Fruit fly (Drosophila melanogaster) whole organism, embryonic: ENCODE results near the gene mAcon1.

Experiments used
- Asciz ChIP-seq: fragments of 200-800 bp; sonication (Bioruptor generic); optimal IDR thresholded peaks from 2 replicates; lab custom pipeline; 2017; ENCODE audit warnings: missing biosample characterization, mild to moderate bottlenecking, missing genetic modification characterization, missing genetic modification reagents
- B-H2 ChIP-seq: fragments of 200-800 bp; sonication (Bioruptor generic); optimal IDR thresholded peaks from 2 replicates; lab custom pipeline; 2018; ENCODE audit warnings: missing biosample characterization, mild to moderate bottlenecking, missing genetic modification characterization
- Bgb ChIP-seq: fragments of 200-800 bp; sonication (Bioruptor generic); IDR thresholded peaks from 2 replicates; pipeline ENCODE4 v1.3.6; 2022; ENCODE audit warnings: missing biosample characterization, missing genetic modification characterization; ENCODE audit not compliant: partially characterized antibody
- CG10462 ChIP-seq: fragments of 200-800 bp; sonication (Bioruptor generic); optimal IDR thresholded peaks from 2 replicates; lab custom pipeline; 2016; ENCODE audit warnings: missing biosample characterization, missing genetic modification characterization
- CG11456 ChIP-seq: fragments of 200-800 bp; sonication (Bioruptor generic); IDR thresholded peaks from 3 replicates; pipeline ENCODE4 v1.3.6; 2022; ENCODE audit warnings: missing biosample characterization, missing genetic modification characterization
- CG11723 ChIP-seq: fragments of 200-800 bp; sonication (Bioruptor generic); optimal IDR thresholded peaks from 2 replicates; lab custom pipeline; 2017; ENCODE audit warnings: missing biosample characterization, mild to moderate bottlenecking, missing genetic modification characterization
- CG13424 ChIP-seq: fragments of 200-800 bp; sonication (Bioruptor generic); optimal IDR thresholded peaks from 2 replicates; lab custom pipeline; 2019; ENCODE audit warnings: missing biosample characterization, mild to moderate bottlenecking, missing genetic modification characterization, moderate library complexity
- CG15514 ChIP-seq: fragments of 200-800 bp; sonication (Bioruptor generic); optimal IDR thresholded peaks from 3 replicates; lab custom pipeline; 2017; ENCODE audit warnings: missing biosample characterization, missing genetic modification characterization, mild to moderate bottlenecking, moderate library complexity, missing genetic modification reagents
- CG2120 ChIP-seq: fragments of 200-800 bp; sonication (Bioruptor generic); optimal IDR thresholded peaks from 3 replicates; lab custom pipeline; 2016; ENCODE audit warnings: missing biosample characterization, missing genetic modification characterization
- CG2678 ChIP-seq: fragments of 200-800 bp; sonication (Bioruptor generic); optimal IDR thresholded peaks from 3 replicates; lab custom pipeline; 2019; ENCODE audit warnings: missing biosample characterization, mild to moderate bottlenecking, missing genetic modification characterization, moderate library complexity
- CG33557 ChIP-seq: fragments of 200-800 bp; sonication (Bioruptor generic); optimal IDR thresholded peaks from 2 replicates; lab custom pipeline; 2019; ENCODE audit warnings: missing biosample characterization, mild to moderate bottlenecking, missing genetic modification characterization, moderate library complexity
- CG3407 ChIP-seq: fragments of 200-800 bp; sonication (Bioruptor generic); optimal IDR thresholded peaks from 2 replicates; lab custom pipeline; 2018; ENCODE audit warnings: missing biosample characterization, mild to moderate bottlenecking, missing genetic modification characterization
- CG34422 ChIP-seq: fragments of 200-800 bp; sonication (Bioruptor generic); IDR thresholded peaks from 3 replicates; pipeline ENCODE4 v1.3.6; 2022; ENCODE audit warnings: missing biosample characterization, missing genetic modification characterization
- CG3995 ChIP-seq: fragments of 200-800 bp; sonication (Bioruptor generic); optimal IDR thresholded peaks from 3 replicates; lab custom pipeline; 2016; ENCODE audit warnings: missing biosample characterization, missing genetic modification characterization
- CG43689 ChIP-seq: fragments of 200-800 bp; sonication (Bioruptor generic); IDR thresholded peaks from 2 replicates; pipeline ENCODE4 v1.3.6; 2022; ENCODE audit warnings: missing biosample characterization, missing genetic modification characterization
- CG4617 ChIP-seq: fragments of 200-800 bp; sonication (Bioruptor generic); optimal IDR thresholded peaks from 3 replicates; lab custom pipeline; 2016; ENCODE audit warnings: missing biosample characterization, missing genetic modification characterization, borderline replicate concordance
- CG7271 ChIP-seq: fragments of 200-800 bp; sonication (Bioruptor generic); optimal IDR thresholded peaks from 2 replicates; lab custom pipeline; 2018; ENCODE audit warnings: missing biosample characterization, mild to moderate bottlenecking, missing genetic modification characterization, moderate library complexity
- CG7963 ChIP-seq: fragments of 200-800 bp; sonication (Bioruptor generic); IDR thresholded peaks from 3 replicates; pipeline ENCODE4 v1.3.6; 2022; ENCODE audit warnings: missing biosample characterization, missing genetic modification characterization; ENCODE audit not compliant: partially characterized antibody
- CG8281 ChIP-seq: fragments of 200-800 bp; sonication (Bioruptor generic); optimal IDR thresholded peaks from 2 replicates; lab custom pipeline; 2018; ENCODE audit warnings: missing biosample characterization, mild to moderate bottlenecking, missing genetic modification characterization, moderate library complexity
- CG8924 ChIP-seq: fragments of 200-800 bp; optimal IDR thresholded peaks from 3 replicates; lab custom pipeline; 2019; ENCODE audit warnings: missing biosample characterization, mild to moderate bottlenecking, missing genetic modification characterization, moderate library complexity
- Camta ChIP-seq: fragments of 200-800 bp; sonication (Bioruptor generic); optimal IDR thresholded peaks from 2 replicates; lab custom pipeline; 2016; ENCODE audit warnings: missing biosample characterization, missing genetic modification characterization
- CoRest ChIP-seq: fragments of 200-800 bp; sonication (Bioruptor generic); optimal IDR thresholded peaks from 3 replicates; lab custom pipeline; 2018; ENCODE audit warnings: missing biosample characterization, mild to moderate bottlenecking, missing genetic modification characterization, moderate library complexity
- GATAe ChIP-seq: fragments of 200-800 bp; sonication (Bioruptor generic); conservative IDR thresholded peaks from 2 replicates; pipeline ENCODE4 v1.3.6; 2022; ENCODE audit warnings: missing biosample characterization, missing genetic modification characterization
- Myb ChIP-seq: fragments of 200-800 bp; sonication (Bioruptor generic); optimal IDR thresholded peaks from 2 replicates; lab custom pipeline; 2016; ENCODE audit warnings: missing biosample characterization, missing genetic modification characterization
- Vsx1 ChIP-seq: fragments of 200-800 bp; sonication (Bioruptor generic); optimal IDR thresholded peaks from 2 replicates; lab custom pipeline; 2017; ENCODE audit warnings: missing biosample characterization, mild to moderate bottlenecking, missing genetic modification characterization, missing genetic modification reagents
- al ChIP-seq: fragments of 200-800 bp; sonication (Bioruptor generic); IDR thresholded peaks from 2 replicates; pipeline ENCODE4 v1.3.6; 2022; ENCODE audit warnings: missing biosample characterization, missing genetic modification characterization
- aop ChIP-seq: fragments of 200-800 bp; sonication (Bioruptor generic); IDR thresholded peaks from 2 replicates; pipeline ENCODE4 v1.3.6; 2022; ENCODE audit warnings: missing biosample characterization, missing genetic modification characterization
- bsh ChIP-seq, 2 experiments: fragments of 200-800 bp; sonication (Bioruptor generic); optimal IDR thresholded peaks; 2 replicates each; lab custom pipeline; 2017 to 2018; ENCODE audit warnings: mild to moderate bottlenecking in 2 of 2, missing biosample characterization in 2 of 2, missing genetic modification characterization in 2 of 2, moderate library complexity in 1 of 2
- cg ChIP-seq: fragments of 200-800 bp; sonication (Bioruptor generic); optimal IDR thresholded peaks from 3 replicates; lab custom pipeline; 2019; ENCODE audit warnings: missing biosample characterization, mild to moderate bottlenecking, missing genetic modification characterization, moderate library complexity
- chif ChIP-seq, 2 experiments: fragments of 200-800 bp; sonication (Bioruptor generic); optimal IDR thresholded peaks; 3 replicates each; lab custom pipeline; 2016; ENCODE audit warnings: missing biosample characterization in 2 of 2, missing genetic modification characterization in 2 of 2
- danr ChIP-seq: fragments of 200-800 bp; sonication (Bioruptor generic); IDR thresholded peaks from 2 replicates; pipeline ENCODE4 v1.3.6; 2022; ENCODE audit warnings: missing biosample characterization, missing genetic modification characterization
- ems ChIP-seq: fragments of 200-800 bp; sonication (Bioruptor generic); optimal IDR thresholded peaks from 3 replicates; lab custom pipeline; 2016; ENCODE audit warnings: missing biosample characterization, missing genetic modification characterization
- ftz-f1 ChIP-seq: fragments of 200-800 bp; sonication (Bioruptor generic); optimal IDR thresholded peaks from 2 replicates; lab custom pipeline; 2016; ENCODE audit warnings: missing biosample characterization, missing genetic modification characterization
- gem ChIP-seq: fragments of 200-800 bp; sonication (Bioruptor generic); optimal IDR thresholded peaks from 2 replicates; lab custom pipeline; 2019; ENCODE audit warnings: missing biosample characterization, mild to moderate bottlenecking, missing genetic modification characterization, moderate library complexity
- jing ChIP-seq: fragments of 200-800 bp; sonication (Bioruptor generic); optimal IDR thresholded peaks from 2 replicates; lab custom pipeline; 2018; ENCODE audit warnings: missing biosample characterization, mild to moderate bottlenecking, missing genetic modification characterization
- kay ChIP-seq: fragments of 200-800 bp; sonication (Bioruptor generic); optimal IDR thresholded peaks from 2 replicates; lab custom pipeline; 2016; ENCODE audit warnings: missing biosample characterization, missing genetic modification characterization
- mirr ChIP-seq: fragments of 200-800 bp; sonication (Bioruptor generic); optimal IDR thresholded peaks from 3 replicates; lab custom pipeline; 2018; ENCODE audit warnings: missing biosample characterization, mild to moderate bottlenecking, missing genetic modification characterization
- prd ChIP-seq, 3 experiments: fragments of >200 bp in 2 of 3; fragments of 200-800 bp in 1 of 3; sonication (Bioruptor generic) in 1 of 3; optimal IDR thresholded peaks in 2 of 3; IDR thresholded peaks in 1 of 3; 2 replicates in 2 of 3; 3 replicates in 1 of 3; pipeline versions ENCODE4 v1.3.6 to Lab custom; 2017 to 2022; ENCODE audit warnings: missing biosample characterization in 1 of 3, missing genetic modification characterization in 1 of 3
- pzg ChIP-seq: fragments of 200-800 bp; sonication (Bioruptor generic); optimal IDR thresholded peaks from 3 replicates; lab custom pipeline; 2018; ENCODE audit warnings: missing biosample characterization, mild to moderate bottlenecking, missing genetic modification characterization, moderate library complexity
- row ChIP-seq: fragments of 200-800 bp; sonication (Bioruptor generic); IDR thresholded peaks from 3 replicates; pipeline ENCODE4 v1.3.6; 2022; ENCODE audit warnings: missing biosample characterization, missing genetic modification characterization
- run ChIP-seq: fragments of 200-800 bp; sonication (Bioruptor generic); optimal IDR thresholded peaks from 3 replicates; lab custom pipeline; 2018; ENCODE audit warnings: missing biosample characterization, mild to moderate bottlenecking, missing genetic modification characterization
- twi ChIP-seq: fragments of 200-800 bp; optimal IDR thresholded peaks from 2 replicates; lab custom pipeline; 2019; ENCODE audit warnings: missing biosample characterization, mild to moderate bottlenecking, missing genetic modification characterization, moderate library complexity

The mAcon1 gene

dm6 chr2L:21219640-21220085, 51.3 kb downstream of the mAcon1 start (continued):
- TF ChIP-seq ems (GFP tag; lab: Kevin White, UChicago) (no peak), bsh (GFP tag; optimal IDR thresholded peaks at IDR 0.05; lab: Kevin White, UChicago) (no peak), danr (no peak), prd (optimal IDR thresholded peaks at IDR 0.05; lab: Kevin White, UChicago) (no peak), prd (GFP tag; IDR thresholded peaks at IDR 0.05; lab: Robert Waterston, UW) (no peak), Bgb (GFP tag; lab: Robert Waterston, UW) (peak; percentile 41; the same call in 1 of the 2 replicates), al (GFP tag; lab: Robert Waterston, UW) (no peak), row (GFP tag; lab: Robert Waterston, UW) (peak; percentile 50), ftz-f1 (GFP tag; lab: Kevin White, UChicago) (peak; percentile 11), pzg (GFP tag; lab: Kevin White, UChicago) (no peak), gem (tag; lab: Kevin White, UChicago) (no peak), chif (GFP tag; optimal IDR thresholded peaks at IDR 0.05; lab: Kevin White, UChicago) (no peak), CG7271 (tag; lab: Kevin White, UChicago) (no peak), twi (tag; lab: Kevin White, UChicago) (no peak), mirr (GFP tag; lab: Kevin White, UChicago) (peak; percentile 22), CG3407 (GFP tag; lab: Kevin White, UChicago) (no peak), B-H2 (GFP tag; lab: Kevin White, UChicago) (peak; percentile 34), run (tag; lab: Kevin White, UChicago) (no peak), CG34422 (no peak), CG2120 (GFP tag; lab: Kevin White, UChicago) (peak; percentile 6), Camta (GFP tag; lab: Kevin White, UChicago) (no peak), CG7963 (GFP tag; lab: Robert Waterston, UW) (no peak), CG33557 (GFP tag; lab: Kevin White, UChicago) (no peak)

- TF ChIP-seq Vsx1 (GFP tag; lab: Kevin White, UChicago) (no peak), CoRest (tag; lab: Kevin White, UChicago) (peak; percentile 14), cg (GFP tag; lab: Kevin White, UChicago) (peak; percentile 62), CG8281 (tag; lab: Kevin White, UChicago) (no peak), CG4617 (GFP tag; lab: Kevin White, UChicago) (peak; percentile 12), kay (GFP tag; lab: Kevin White, UChicago) (no peak), CG8924 (tag; lab: Kevin White, UChicago) (peak; percentile 44), CG13424 (tag; lab: Kevin White, UChicago) (no peak), aop (GFP tag; lab: Robert Waterston, UW) (no peak), CG3995 (peak; percentile 83), GATAe (GFP tag; lab: Robert Waterston, UW) (no peak), row (GFP tag; lab: Robert Waterston, UW) (0 out of 3 replicates have a peak, but pooled peaks have one; percentile 11), CG11723 (GFP tag; lab: Kevin White, UChicago) (no peak), pzg (GFP tag; lab: Kevin White, UChicago) (peak; percentile 28), danr (no peak), CG11456 (GFP tag; lab: Robert Waterston, UW) (no peak), CG10462 (GFP tag; lab: Kevin White, UChicago) (peak; percentile 84), CG15514 (GFP tag; lab: Kevin White, UChicago) (peak; percentile 98), Asciz (GFP tag; lab: Kevin White, UChicago) (no peak), CG43689 (no peak), CG2678 (tag; lab: Kevin White, UChicago) (no peak), Myb (GFP tag; lab: Kevin White, UChicago) (peak; percentile 78), jing (GFP tag; lab: Kevin White, UChicago) (no peak)
- TF ChIP-seq, all 482 proteins: peak for 10
Measured at dm6 chr2L:21220396-21220795, 52.0 kb downstream of the mAcon1 start, which contains the start of gene Atg18b. TSS of gene Atg18b (minus strand) at chr2L:21220572.
